Worm (Caenorhabditis elegans) whole organism, late embryonic: ENCODE results near the gene ZC250.2.

Experiments used
- T23F11.4 ChIP-seq: fragments of 200-800 bp; sonication (Bioruptor generic); optimal IDR thresholded peaks from 2 replicates; lab custom pipeline; 2018; ENCODE audit warnings: mild to moderate bottlenecking, missing genetic modification characterization, missing compliant biosample characterization
- ama-1 ChIP-seq: fragments of 150-350 bp; optimal IDR thresholded peaks from 2 replicates; lab custom pipeline; 2014
- ceh-14 ChIP-seq: sonication (generic microtip); optimal IDR thresholded peaks from 2 replicates; lab custom pipeline; 2016; ENCODE audit warnings: missing genotype, missing genetic modification characterization, missing compliant biosample characterization
- ceh-45 ChIP-seq: fragments of 200-800 bp; sonication (Bioruptor generic); IDR thresholded peaks from 2 replicates; pipeline ENCODE4 v1.3.6; 2022; ENCODE audit warnings: missing genetic modification reagents, missing genetic modification characterization, missing compliant biosample characterization
- lin-11 ChIP-seq: fragments of 200-800 bp; sonication (Bioruptor generic); optimal IDR thresholded peaks from 2 replicates; lab custom pipeline; 2018; ENCODE audit warnings: mild to moderate bottlenecking, missing genetic modification characterization, missing compliant biosample characterization
- nhr-11 ChIP-seq: fragments of 150-350 bp; optimal IDR thresholded peaks from 2 replicates; lab custom pipeline; 2014; ENCODE audit warnings: missing biosample characterization, missing genetic modification characterization
- npax-4 ChIP-seq: sonication (generic microtip); optimal IDR thresholded peaks from 2 replicates; lab custom pipeline; 2016; ENCODE audit warnings: missing genetic modification characterization, missing compliant biosample characterization
- pag-3 ChIP-seq: sonication (generic microtip); optimal IDR thresholded peaks from 2 replicates; lab custom pipeline; 2016; ENCODE audit warnings: missing compliant biosample characterization, missing genetic modification characterization, borderline replicate concordance
- pha-2 ChIP-seq: sonication (generic microtip); optimal IDR thresholded peaks from 2 replicates; lab custom pipeline; 2017; ENCODE audit warnings: mild to moderate bottlenecking, missing genetic modification characterization, missing compliant biosample characterization
- pha-4 ChIP-seq: fragments of 150-350 bp; optimal IDR thresholded peaks from 2 replicates; lab custom pipeline; 2018; ENCODE audit warnings: missing biosample characterization, missing genetic modification reagents, missing genetic modification characterization
- rnt-1 ChIP-seq: sonication (generic microtip); optimal IDR thresholded peaks from 2 replicates; lab custom pipeline; 2016; ENCODE audit warnings: missing genetic modification characterization, missing compliant biosample characterization
- zip-5 ChIP-seq: sonication (generic microtip); optimal IDR thresholded peaks from 2 replicates; lab custom pipeline; 2016; ENCODE audit warnings: missing genetic modification characterization, missing compliant biosample characterization

ce11 chrV:5835979-5836615 is 44.0 kb downstream of the ZC250.2 start:
- TF ChIP-seq npax-4 (tag; lab: Kevin White, UChicago) (no peak), pha-4 (tag; lab: Kevin White, UChicago) (no peak), nhr-11 (tag; lab: Kevin White, UChicago) (no peak), ceh-45 (GFP tag; lab: Robert Waterston, UW) (no peak), pag-3 (tag; lab: Kevin White, UChicago) (no peak), rnt-1 (no peak), ama-1 (lab: Kevin White, UChicago) (no peak), ceh-14 (tag; lab: Kevin White, UChicago) (no peak), T23F11.4 (GFP tag; lab: Kevin White, UChicago) (no peak), lin-11 (tag; lab: Kevin White, UChicago) (no peak), pha-2 (tag; lab: Kevin White, UChicago) (no peak), zip-5 (tag; lab: Kevin White, UChicago) (no peak)
